Worm (Caenorhabditis elegans): ENCODE results near the gene rars-1.

Gene rars-1

DNA sequence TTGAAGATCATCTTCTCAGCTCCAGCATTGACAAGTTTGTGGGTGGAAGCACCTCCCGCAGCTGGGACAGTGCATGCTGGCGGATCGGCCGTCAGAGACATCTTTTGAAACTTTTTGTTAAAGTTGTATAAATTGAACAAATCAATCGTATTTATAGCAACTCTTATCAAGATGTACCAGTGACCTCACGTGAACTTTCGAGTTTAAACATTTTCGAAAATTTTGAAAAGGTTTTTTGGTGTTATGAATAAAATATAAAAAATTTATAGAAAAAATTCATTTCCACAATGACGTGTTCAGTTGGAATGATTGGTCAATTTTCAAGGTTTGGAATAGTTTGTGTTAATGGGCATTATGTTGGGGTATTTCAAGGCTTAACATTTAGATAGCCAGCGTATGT lies 48.3 kb downstream of the rars-1 start, which contains the start of the genes msd-4 and C35D10.3:
Gene msd-4, minus strand, starts transcription at position 101 of the 400 bp plus-strand sequence.
Gene C35D10.3, plus strand, starts transcription at position 279 of the 400 bp plus-strand sequence.
- TF ChIP-seq nhr-77 (tag; optimal IDR thresholded peaks at IDR 0.05): no peak
- TF ChIP-seq ama-1 (optimal IDR thresholded peaks at IDR 0.05): no peak
- TF ChIP-seq pha-4 (tag; optimal IDR thresholded peaks at IDR 0.05): no peak
- no peak for TF ChIP-seq mdl-1 (tag; optimal IDR thresholded peaks at IDR 0.05)
- no peak for TF ChIP-seq ceh-82 (tag; optimal IDR thresholded peaks at IDR 0.05)
- TF ChIP-seq tbx-2 (tag; optimal IDR thresholded peaks at IDR 0.05): no peak
- no peak for TF ChIP-seq ceh-9 (tag; optimal IDR thresholded peaks at IDR 0.05)
- no peak for TF ChIP-seq fkh-2 (tag; optimal IDR thresholded peaks at IDR 0.05)

DNA sequence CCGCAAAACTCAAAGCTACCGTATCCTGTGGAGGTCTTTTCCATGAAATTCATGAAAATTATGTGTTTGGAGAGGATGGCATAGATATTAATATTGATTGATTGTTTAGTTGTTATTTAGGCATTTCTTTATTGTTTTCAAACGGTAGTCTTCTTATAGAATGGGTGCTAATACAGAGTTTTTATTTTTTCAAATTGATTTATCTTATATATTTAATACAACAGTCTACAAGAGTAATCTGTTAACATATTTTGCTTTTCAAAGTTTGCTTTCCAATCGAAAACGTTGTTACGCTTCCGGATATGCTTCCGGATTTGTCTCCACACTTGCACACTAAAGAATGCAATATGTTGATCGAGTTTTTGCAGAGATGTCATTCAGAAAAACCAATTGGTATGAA lies 50.2 kb downstream of the rars-1 start, which contains the start of gene C35D10.17:
Gene C35D10.17, plus strand, starts transcription at position 301 of the 400 bp plus-strand sequence.
- TF ChIP-seq unc-62 (GFP tag; optimal IDR thresholded peaks at IDR 0.05): no peak
- TF ChIP-seq daf-12 (tag; optimal IDR thresholded peaks at IDR 0.05): no peak
- TF ChIP-seq nhr-77 (tag; optimal IDR thresholded peaks at IDR 0.05): no peak
- TF ChIP-seq elt-3 (tag; optimal IDR thresholded peaks at IDR 0.05): no peak
- no peak for TF ChIP-seq fkh-10 (GFP tag; optimal IDR thresholded peaks at IDR 0.05)
- TF ChIP-seq nhr-23 (tag; optimal IDR thresholded peaks at IDR 0.05): no peak
- TF ChIP-seq egl-27 (tag; optimal IDR thresholded peaks at IDR 0.05): no peak
- no peak for TF ChIP-seq unc-39 (tag; optimal IDR thresholded peaks at IDR 0.05)
- no peak for TF ChIP-seq ZK546.5 (tag; optimal IDR thresholded peaks at IDR 0.05)
- TF ChIP-seq ztf-4 (tag; optimal IDR thresholded peaks at IDR 0.05): no peak

Measured in whole organism, L3 larva.